Fruit fly (Drosophila melanogaster) whole organism, adult: ENCODE results near the gene CG12531.
A peak's percentile ranks its signal among the peaks of the same experiment; 100 is the strongest.

ENCODE experiments used
- CG11617 ChIP-seq: fragments of 200-800 bp; sonication (Bioruptor generic); optimal IDR thresholded peaks from 2 replicates; lab custom pipeline; 2017; ENCODE audit warnings: mild to moderate bottlenecking, missing biosample characterization, missing genetic modification reagents, missing genetic modification characterization
- CG12768 ChIP-seq: fragments of 200-800 bp; sonication (Bioruptor generic); optimal IDR thresholded peaks from 2 replicates; lab custom pipeline; 2017; ENCODE audit warnings: missing biosample characterization, missing genetic modification characterization, mild to moderate bottlenecking, moderate library complexity, missing genetic modification reagents
- CG14711 ChIP-seq: fragments of 200-800 bp; sonication (Bioruptor generic); optimal IDR thresholded peaks from 2 replicates; lab custom pipeline; 2018; ENCODE audit warnings: missing biosample characterization, mild to moderate bottlenecking, missing genetic modification characterization, moderate library complexity
- CG1620 ChIP-seq: fragments of 200-800 bp; sonication (Bioruptor generic); optimal IDR thresholded peaks from 2 replicates; lab custom pipeline; 2016; ENCODE audit warnings: missing biosample characterization, missing genetic modification characterization
- CG33017 ChIP-seq: fragments of 200-800 bp; sonication (Bioruptor generic); optimal IDR thresholded peaks from 2 replicates; lab custom pipeline; 2018; ENCODE audit warnings: missing biosample characterization, mild to moderate bottlenecking, missing genetic modification characterization, moderate library complexity
- CG5204 ChIP-seq: fragments of 200-800 bp; sonication (Bioruptor generic); optimal IDR thresholded peaks from 2 replicates; lab custom pipeline; 2016; ENCODE audit warnings: missing biosample characterization, missing genetic modification characterization
- CG7045 ChIP-seq: fragments of 200-800 bp; sonication (Bioruptor generic); optimal IDR thresholded peaks from 2 replicates; lab custom pipeline; 2017; ENCODE audit warnings: missing biosample characterization, mild to moderate bottlenecking, missing genetic modification characterization
- CG7101 ChIP-seq: fragments of 200-800 bp; sonication (Bioruptor generic); optimal IDR thresholded peaks from 2 replicates; lab custom pipeline; 2018; ENCODE audit warnings: missing biosample characterization, mild to moderate bottlenecking, missing genetic modification characterization, moderate library complexity
- Clk ChIP-seq: fragments of 200-800 bp; sonication (Bioruptor generic); optimal IDR thresholded peaks from 2 replicates; lab custom pipeline; 2017; ENCODE audit warnings: missing biosample characterization, missing genetic modification characterization
- Crg-1 ChIP-seq: fragments of 200-800 bp; sonication (Bioruptor generic); optimal IDR thresholded peaks from 2 replicates; lab custom pipeline; 2016; ENCODE audit warnings: missing biosample characterization, missing genetic modification characterization
- Hr96 ChIP-seq: fragments of 200-800 bp; sonication (Bioruptor generic); optimal IDR thresholded peaks from 2 replicates; lab custom pipeline; 2016; ENCODE audit warnings: missing biosample characterization, missing genetic modification characterization
- Mnt ChIP-seq: fragments of 200-800 bp; sonication (Bioruptor generic); optimal IDR thresholded peaks from 2 replicates; lab custom pipeline; 2016; ENCODE audit warnings: missing biosample characterization, mild to moderate bottlenecking, missing genetic modification characterization
- bab1 ChIP-seq: fragments of 200-800 bp; sonication (Bioruptor generic); optimal IDR thresholded peaks from 3 replicates; lab custom pipeline; 2019; ENCODE audit warnings: missing biosample characterization, mild to moderate bottlenecking, missing genetic modification characterization, moderate library complexity
- cic ChIP-seq: fragments of 200-800 bp; sonication (Bioruptor generic); optimal IDR thresholded peaks from 2 replicates; lab custom pipeline; 2017; ENCODE audit warnings: missing biosample characterization, mild to moderate bottlenecking, missing genetic modification characterization, moderate library complexity
- cnc ChIP-seq, 2 experiments: fragments of >200 bp; optimal IDR thresholded peaks; 2 replicates each; lab custom pipeline; 2017
- kay ChIP-seq: fragments of 200-800 bp; sonication (Bioruptor generic); peaks from one replicate; lab custom pipeline; 2016; ENCODE audit warnings: missing biosample characterization, missing genetic modification characterization, borderline replicate concordance
- ovo ChIP-seq: fragments of 200-800 bp; sonication (Bioruptor generic); optimal IDR thresholded peaks from 2 replicates; lab custom pipeline; 2016; ENCODE audit warnings: missing biosample characterization, missing genetic modification characterization
- pad ChIP-seq: fragments of 200-800 bp; sonication (Bioruptor generic); optimal IDR thresholded peaks from 3 replicates; lab custom pipeline; 2017; ENCODE audit warnings: missing biosample characterization, missing genetic modification characterization, mild to moderate bottlenecking, moderate library complexity, missing genetic modification reagents
- tj ChIP-seq: fragments of 200-800 bp; sonication (Bioruptor generic); optimal IDR thresholded peaks from 3 replicates; lab custom pipeline; 2017; ENCODE audit warnings: missing biosample characterization, mild to moderate bottlenecking, missing genetic modification characterization, moderate library complexity
- toe ChIP-seq: fragments of 200-800 bp; sonication (Bioruptor generic); optimal IDR thresholded peaks from 2 replicates; lab custom pipeline; 2016; ENCODE audit warnings: missing biosample characterization, missing genetic modification characterization

The CG12531 gene

DNA sequence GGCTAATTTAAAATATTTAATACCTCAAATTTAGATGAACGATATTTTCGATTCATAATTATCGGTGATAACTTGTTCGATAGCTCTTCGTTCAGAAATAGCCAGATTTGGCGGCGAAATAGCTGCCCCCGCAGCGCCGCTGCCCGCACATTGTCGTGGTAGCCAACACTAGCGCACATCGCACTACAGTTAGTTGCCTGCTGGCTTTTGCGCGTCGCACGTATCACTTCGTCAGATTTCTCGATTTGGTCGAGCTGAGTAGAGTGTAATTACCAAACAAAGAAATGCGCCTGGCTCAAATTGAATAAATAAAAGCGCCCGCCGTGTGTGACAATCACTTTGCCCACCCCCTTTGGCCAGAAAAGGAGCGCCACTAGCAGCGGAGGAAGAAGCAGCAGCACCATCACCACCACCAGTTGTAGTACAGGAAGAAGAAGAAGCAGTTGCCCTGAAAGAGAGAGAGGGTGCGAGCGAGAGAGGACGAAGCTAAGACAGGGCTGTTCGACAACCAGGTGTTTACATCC is 32.0 kb downstream of the CG12531 start, which contains the start of gene Abcd3:
Gene Abcd3, plus strand, starts transcription at position 145 of the 524 bp plus-strand sequence.
- peak; percentile 63 for TF ChIP-seq CG7101
- TF ChIP-seq ovo, result peak; percentile 78
- TF ChIP-seq CG7045 (GFP tag; lab: Kevin White, UChicago), result no peak
- TF ChIP-seq Hr96 (GFP tag; lab: Kevin White, UChicago), result no peak
- TF ChIP-seq Mnt, result peak; percentile 91
- TF ChIP-seq toe, result no peak
- peak; percentile 86 for TF ChIP-seq cic (GFP tag; lab: Kevin White, UChicago)
- no peak for TF ChIP-seq kay
- TF ChIP-seq Clk (GFP tag; lab: Kevin White, UChicago), result no peak
- peak; percentile 62 for TF ChIP-seq CG11617 (GFP tag; lab: Kevin White, UChicago)
- peak; percentile 39 for TF ChIP-seq Crg-1 (GFP tag; lab: Kevin White, UChicago)
- no peak for TF ChIP-seq cnc (optimal IDR thresholded peaks at IDR 0.05; lab: Kevin White, UChicago)
- TF ChIP-seq bab1, result peak; percentile 79
- peak; percentile 59 for TF ChIP-seq CG14711
- TF ChIP-seq pad, result peak; percentile 64
- TF ChIP-seq tj, result peak; percentile 57
- no peak for TF ChIP-seq CG33017 (tag; lab: Kevin White, UChicago)
- peak; percentile 0 for TF ChIP-seq CG1620
- no peak for TF ChIP-seq CG5204 (GFP tag; lab: Kevin White, UChicago)
- TF ChIP-seq CG12768 (GFP tag; lab: Kevin White, UChicago), result no peak

DNA sequence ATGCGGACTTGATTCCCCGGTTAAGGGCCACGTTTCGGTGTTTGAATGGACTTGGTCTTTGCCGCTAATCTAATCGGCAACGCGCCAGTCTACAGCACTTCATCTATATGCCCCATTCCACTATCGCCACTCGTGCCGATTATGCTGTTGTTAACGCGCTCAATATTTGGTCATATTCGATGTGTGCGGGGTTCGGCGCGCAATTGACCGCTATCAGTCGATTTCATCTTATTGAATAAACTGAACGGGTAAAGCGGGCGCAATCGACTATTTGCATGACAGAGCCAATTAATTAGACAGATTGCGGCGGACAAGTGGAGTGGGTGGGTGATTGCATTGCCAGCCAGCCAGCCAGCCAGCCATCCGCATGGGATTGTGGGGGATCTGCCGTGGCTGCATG is 33.6 kb downstream of the CG12531 start:
- no peak for TF ChIP-seq CG11617 (GFP tag; lab: Kevin White, UChicago)
- TF ChIP-seq cic (GFP tag; lab: Kevin White, UChicago), result peak; percentile 48
- TF ChIP-seq Mnt, result peak; percentile 38

DNA sequence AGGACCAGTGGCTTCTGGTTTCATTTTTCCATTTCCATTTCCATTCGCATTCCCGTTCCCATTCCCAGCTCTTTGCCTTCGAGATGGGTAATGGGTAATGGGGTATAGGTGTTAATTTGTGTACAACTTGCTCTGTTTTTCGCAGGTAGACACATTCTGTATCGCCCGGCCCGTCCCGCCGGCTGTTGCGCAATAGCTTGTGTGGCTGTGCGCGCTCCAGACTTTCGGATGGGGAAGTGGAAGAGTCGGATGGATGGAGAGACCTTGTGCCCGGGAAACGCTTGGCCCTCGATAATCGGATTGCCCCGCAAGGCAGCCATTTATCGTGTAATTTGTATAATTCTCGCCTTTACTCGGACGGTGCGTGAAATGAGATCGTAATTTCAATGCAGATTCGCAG is 35.0 kb downstream of the CG12531 start:
- TF ChIP-seq Mnt (no peak), kay (no peak), CG7045 (GFP tag; lab: Kevin White, UChicago) (no peak), cic (GFP tag; lab: Kevin White, UChicago) (no peak), CG33017 (tag; lab: Kevin White, UChicago) (no peak), CG12768 (GFP tag; lab: Kevin White, UChicago) (no peak), Hr96 (GFP tag; lab: Kevin White, UChicago) (no peak), Crg-1 (GFP tag; lab: Kevin White, UChicago) (no peak), CG7101 (no peak), pad (no peak), bab1 (no peak), CG1620 (no peak), CG11617 (GFP tag; lab: Kevin White, UChicago) (no peak), toe (no peak), cnc (optimal IDR thresholded peaks at IDR 0.05; lab: Kevin White, UChicago) (no peak), CG5204 (GFP tag; lab: Kevin White, UChicago) (no peak), tj (no peak), CG14711 (no peak), ovo (no peak), Clk (GFP tag; lab: Kevin White, UChicago) (no peak)

DNA sequence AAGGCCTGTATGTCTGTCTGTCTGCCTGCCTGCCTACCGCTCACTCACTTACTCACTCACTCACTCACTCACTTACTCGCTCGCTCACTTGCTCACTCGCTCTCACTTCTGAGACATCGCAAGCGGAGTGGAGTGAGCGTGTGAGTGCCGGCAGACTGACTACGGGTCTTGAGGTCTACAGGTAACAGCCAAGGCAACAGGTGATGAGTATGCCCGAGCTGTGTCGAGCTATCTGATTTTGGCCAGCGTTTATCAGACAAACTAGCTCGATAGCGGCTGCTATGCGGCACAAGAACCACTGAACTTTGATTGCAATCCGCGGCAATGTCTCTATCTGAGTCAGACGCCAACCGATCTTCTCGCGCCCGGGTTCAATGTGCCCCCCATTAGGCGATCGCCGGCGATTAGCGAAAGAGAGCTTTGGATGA is 35.4 kb downstream of the CG12531 start:
- TF ChIP-seq CG11617 (GFP tag; lab: Kevin White, UChicago) (no peak), CG14711 (no peak), tj (no peak), bab1 (no peak), CG7045 (GFP tag; lab: Kevin White, UChicago) (no peak), Crg-1 (GFP tag; lab: Kevin White, UChicago) (no peak), CG7101 (no peak), toe (no peak), CG1620 (no peak), ovo (no peak), CG5204 (GFP tag; lab: Kevin White, UChicago) (no peak), kay (no peak), Mnt (peak; percentile 1), Hr96 (GFP tag; lab: Kevin White, UChicago) (no peak), cic (GFP tag; lab: Kevin White, UChicago) (peak; percentile 58), CG33017 (tag; lab: Kevin White, UChicago) (no peak), CG12768 (GFP tag; lab: Kevin White, UChicago) (peak; percentile 3), pad (peak; percentile 8), cnc (optimal IDR thresholded peaks at IDR 0.05; lab: Kevin White, UChicago) (no peak), Clk (GFP tag; lab: Kevin White, UChicago) (no peak)

DNA sequence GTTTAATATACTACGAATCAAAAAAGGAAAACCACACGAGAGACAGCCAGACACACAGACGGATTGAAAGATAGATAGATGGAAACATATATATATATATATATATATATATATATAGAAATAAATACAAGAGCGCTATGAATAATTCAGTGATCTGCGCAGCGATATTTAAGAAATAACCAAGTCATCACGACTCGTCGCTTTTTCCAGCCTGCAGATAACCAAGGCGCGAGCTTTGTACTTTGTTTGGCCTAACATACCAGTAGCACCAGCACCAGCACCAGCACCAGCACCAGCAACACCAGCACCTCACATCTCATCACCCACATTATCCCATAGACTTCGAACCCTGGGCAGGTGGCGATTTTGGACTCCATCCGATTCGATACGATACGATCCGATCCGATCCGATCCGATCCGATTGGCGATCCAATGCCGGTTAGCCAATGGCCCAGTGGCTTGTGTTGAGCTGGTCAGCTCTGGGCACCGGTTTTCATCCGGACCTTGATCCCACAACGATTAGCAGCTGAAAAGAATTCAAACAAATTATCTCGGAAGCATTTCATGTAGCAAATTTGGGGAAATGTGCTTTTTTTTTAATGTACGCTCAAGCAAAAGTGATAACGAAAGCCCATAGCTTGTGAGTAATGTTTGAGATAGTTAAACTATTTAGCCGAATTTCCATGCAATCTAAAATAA is 36.1 kb downstream of the CG12531 start:
- TF ChIP-seq cnc (optimal IDR thresholded peaks at IDR 0.05; lab: Kevin White, UChicago) (peak; percentile 67 to 76), Crg-1 (GFP tag; lab: Kevin White, UChicago) (no peak), Clk (GFP tag; lab: Kevin White, UChicago) (no peak), CG11617 (GFP tag; lab: Kevin White, UChicago) (no peak)

DNA sequence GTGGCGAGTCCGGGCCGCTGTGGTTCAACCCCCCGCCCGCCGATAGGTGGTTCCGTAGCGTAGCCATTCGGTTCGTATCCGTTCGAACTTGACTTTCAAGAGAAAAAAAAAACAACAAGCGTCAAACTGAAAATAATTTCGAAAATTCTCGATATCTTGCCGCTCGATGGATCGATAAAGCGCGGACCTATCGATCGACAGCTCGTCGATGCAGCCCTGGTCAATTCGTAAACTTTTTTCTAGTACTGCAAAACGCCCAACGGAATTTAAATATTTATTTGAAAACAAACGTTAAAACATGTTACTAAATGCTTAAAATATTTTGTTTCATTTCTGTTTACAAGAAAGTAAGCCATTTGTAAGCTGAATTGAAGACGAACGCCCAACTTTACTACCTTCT is 43.4 kb downstream of the CG12531 start:
- peak; percentile 6 for TF ChIP-seq CG7101
- peak; percentile 38 for TF ChIP-seq CG1620
- peak; percentile 46 for TF ChIP-seq Crg-1 (GFP tag; lab: Kevin White, UChicago)
- TF ChIP-seq CG33017 (tag; lab: Kevin White, UChicago), result no peak
- peak; percentile 13 for TF ChIP-seq pad
- peak; percentile 12 for TF ChIP-seq bab1
- TF ChIP-seq cic (GFP tag; lab: Kevin White, UChicago), result no peak
